Worm (Caenorhabditis elegans) whole organism, L1 larva: Measurements from ENCODE around the gene vglu-3.

Experiments
- aha-1 ChIP-seq: fragments of 150-350 bp; optimal IDR thresholded peaks from 2 replicates; lab custom pipeline; 2014; ENCODE audit warnings: missing biosample characterization, missing genetic modification characterization
- ceh-82 ChIP-seq, 3 experiments: fragments of 150-350 bp in 1 of 3; sonication (generic microtip) in 2 of 3; optimal IDR thresholded peaks; 2 replicates each; lab custom pipeline; 2014 to 2017; ENCODE audit warnings: missing biosample characterization in 3 of 3, missing genetic modification characterization in 3 of 3
- egl-27 ChIP-seq, 2 experiments: fragments of 150-350 bp in 1 of 2; sonication (generic microtip); optimal IDR thresholded peaks; 3 replicates each; lab custom pipeline; 2017 to 2018; ENCODE audit warnings: missing biosample characterization in 2 of 2, missing genetic modification characterization in 2 of 2, missing genetic modification reagents in 2 of 2
- fos-1 ChIP-seq: fragments of 150-350 bp; optimal IDR thresholded peaks from 2 replicates; lab custom pipeline; 2014; ENCODE audit warnings: missing biosample characterization, missing genetic modification characterization
- jun-1 ChIP-seq: fragments of 150-350 bp; optimal IDR thresholded peaks from 2 replicates; lab custom pipeline; 2014; ENCODE audit warnings: missing biosample characterization, missing genetic modification reagents, missing genetic modification characterization
- lir-3 ChIP-seq: sonication (generic microtip); optimal IDR thresholded peaks from 2 replicates; lab custom pipeline; 2016; ENCODE audit warnings: mild to moderate bottlenecking, missing genetic modification characterization, moderate library complexity, missing compliant biosample characterization; ENCODE audit not compliant: poor library complexity
- nhr-11 ChIP-seq: fragments of 150-350 bp; optimal IDR thresholded peaks from 2 replicates; lab custom pipeline; 2014; ENCODE audit warnings: missing biosample characterization, missing genetic modification characterization
- nhr-76 ChIP-seq: sonication (generic microtip); optimal IDR thresholded peaks from 2 replicates; lab custom pipeline; 2017; ENCODE audit warnings: missing biosample characterization, missing genetic modification characterization
- unc-130 ChIP-seq: fragments of 150-350 bp; optimal IDR thresholded peaks from 2 replicates; lab custom pipeline; 2017; ENCODE audit warnings: missing biosample characterization, missing genetic modification characterization, inconsistent platforms

- TF ChIP-seq egl-27 (tag; optimal IDR thresholded peaks at IDR 0.05; lab: Kevin White, UChicago) (no peak), fos-1 (tag; lab: Kevin White, UChicago) (no peak), ceh-82 (tag; optimal IDR thresholded peaks at IDR 0.05; lab: Kevin White, UChicago) (no peak), nhr-76 (tag; lab: Kevin White, UChicago) (no peak), aha-1 (tag; lab: Kevin White, UChicago) (no peak), jun-1 (tag; lab: Kevin White, UChicago) (no peak), nhr-11 (tag; lab: Kevin White, UChicago) (no peak), lir-3 (no peak), unc-130 (tag; lab: Kevin White, UChicago) (no peak)
Observed at ce11 chrIII:10341758-10342157, 41.6 kb downstream of the vglu-3 start, which contains the start of gene tbx-9.
